Worm (Caenorhabditis elegans): ENCODE results near the gene myrf-1.

DNA sequence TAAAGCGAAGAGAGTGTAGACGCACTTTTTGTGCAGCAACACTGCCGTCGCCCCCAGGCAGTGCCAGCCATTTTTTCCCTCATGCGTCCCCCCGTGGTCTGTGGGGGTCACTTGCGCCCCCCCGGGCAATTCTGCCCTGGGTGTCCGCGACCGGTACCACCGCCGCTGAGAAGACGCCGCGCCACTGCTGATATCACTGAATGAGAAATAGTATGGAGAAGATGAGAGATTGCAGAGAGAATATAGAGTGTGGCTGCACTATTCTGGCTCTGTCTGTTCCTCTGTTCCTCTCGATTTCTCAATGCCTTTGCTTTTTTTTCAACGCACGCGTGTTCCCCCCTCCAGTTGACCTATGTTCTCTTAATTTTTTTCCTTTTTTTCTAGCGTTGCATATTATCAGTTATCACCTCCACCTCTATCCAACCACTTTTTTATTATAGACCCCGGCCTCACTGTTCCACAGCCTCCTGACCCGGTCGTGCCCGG is 25.4 kb upstream of the myrf-1 start, which contains the start of gene mab-10:
- TF ChIP-seq lin-32 (GFP tag; optimal IDR thresholded peaks at IDR 0.05) (no peak), snpc-4 (tag; optimal IDR thresholded peaks at IDR 0.05) (no peak), mep-1 (tag; optimal IDR thresholded peaks at IDR 0.05) (no peak), ztf-11 (tag; optimal IDR thresholded peaks at IDR 0.05) (no peak), nhr-76 (tag; optimal IDR thresholded peaks at IDR 0.05) (no peak), sptf-1 (tag; optimal IDR thresholded peaks at IDR 0.05) (no peak), ceh-83 (GFP tag; optimal IDR thresholded peaks at IDR 0.05) (no peak), nhr-28 (tag; optimal IDR thresholded peaks at IDR 0.05) (no peak), unc-39 (tag; optimal IDR thresholded peaks at IDR 0.05) (no peak), unc-62 (GFP tag; optimal IDR thresholded peaks at IDR 0.05) (no peak), ces-1 (GFP tag; optimal IDR thresholded peaks at IDR 0.05) (no peak), elt-3 (tag; optimal IDR thresholded peaks at IDR 0.05) (no peak), M03D4.4 (tag; optimal IDR thresholded peaks at IDR 0.05) (no peak), nhr-237 (tag; optimal IDR thresholded peaks at IDR 0.05) (no peak)
